Fruit fly (Drosophila melanogaster): Measurements from ENCODE around the gene Sh3beta.

Gene Sh3beta

DNA sequence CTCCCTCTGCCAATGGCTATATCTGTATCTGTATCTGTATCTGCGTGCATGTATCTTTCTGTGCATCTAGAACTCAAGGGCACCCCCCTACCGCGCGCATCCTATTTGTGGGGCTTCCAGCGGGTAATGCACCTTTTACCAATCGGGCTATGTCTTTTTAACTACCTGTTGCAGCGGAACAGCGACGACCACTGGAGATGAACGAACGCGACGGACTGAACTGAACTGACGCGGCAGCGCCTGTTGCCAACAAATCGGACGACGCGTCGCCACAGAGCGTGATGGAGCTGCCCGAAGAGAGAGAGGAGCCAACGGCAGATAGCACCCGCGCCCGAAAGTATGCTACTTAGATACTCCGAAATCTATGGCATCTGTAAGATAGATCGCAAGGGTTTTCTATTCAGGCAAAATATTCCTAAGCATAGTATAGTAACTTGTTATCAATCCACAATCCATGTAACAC, 24.1 kb downstream of the Sh3beta start, which contains the start of gene Cln7 (continued):
- TF ChIP-seq Trl (optimal IDR thresholded peaks at IDR 0.05) (peak; percentile 62 to 70), Trl (GFP tag; optimal IDR thresholded peaks at IDR 0.05) (peak; percentile 19), chm (GFP tag; IDR thresholded peaks at IDR 0.05) (peak; percentile 79), grn (GFP tag; optimal IDR thresholded peaks at IDR 0.05) (peak; percentile 80), da (GFP tag; optimal IDR thresholded peaks at IDR 0.05) (peak; percentile 30), CG10654 (GFP tag; optimal IDR thresholded peaks at IDR 0.05) (no peak), scrt (GFP tag; optimal IDR thresholded peaks at IDR 0.05) (peak; percentile 35), Rfx (GFP tag; IDR thresholded peaks at IDR 0.05) (peak; percentile 55), Fer1 (GFP tag; optimal IDR thresholded peaks at IDR 0.05) (peak; percentile 72), CG12104 (GFP tag; optimal IDR thresholded peaks at IDR 0.05) (no peak), Drgx (GFP tag; IDR thresholded peaks at IDR 0.05) (peak; percentile 42; the same call in 1 of the 2 replicates), CG6791 (GFP tag; IDR thresholded peaks at IDR 0.05; ENCODE audit: partially characterized antibody) (peak; percentile 69; the same call in 2 of the 3 replicates), Hr39 (optimal IDR thresholded peaks at IDR 0.05) (no peak), CG42726 (GFP tag; IDR thresholded peaks at IDR 0.05; ENCODE audit: partially characterized antibody) (peak; percentile 38; the same call in 1 of the 2 replicates), sob (GFP tag; IDR thresholded peaks at IDR 0.05) (peak; percentile 35; the same call in 1 of the 2 replicates), otp (GFP tag; IDR thresholded peaks at IDR 0.05) (peak; percentile 59; the same call in 1 of the 3 replicates), CG10431 (GFP tag; optimal IDR thresholded peaks at IDR 0.05) (peak; percentile 21), CG1603 (tag; optimal IDR thresholded peaks at IDR 0.05) (peak; percentile 27), Nf-YB (GFP tag; optimal IDR thresholded peaks at IDR 0.05) (peak; percentile 70), CG6683 (GFP tag; optimal IDR thresholded peaks at IDR 0.05) (peak; percentile 2), Dll (GFP tag; IDR thresholded peaks at IDR 0.05; ENCODE audit: partially characterized antibody) (0 out of 4 replicates have a peak, but pooled peaks have one; percentile 24), CG11085 (GFP tag; IDR thresholded peaks at IDR 0.05) (peak; percentile 20; the same call in 1 of the 2 replicates), CG13424 (tag; optimal IDR thresholded peaks at IDR 0.05) (peak; percentile 20), wek (GFP tag; optimal IDR thresholded peaks at IDR 0.05) (peak; percentile 48)

- TF ChIP-seq CG34376 (GFP tag; optimal IDR thresholded peaks at IDR 0.05) (peak; percentile 77), sug (tag; optimal IDR thresholded peaks at IDR 0.05) (peak; percentile 38), CG34224 (GFP tag; IDR thresholded peaks at IDR 0.05; ENCODE audit: partially characterized antibody) (no peak), lab (GFP tag; optimal IDR thresholded peaks at IDR 0.05) (peak; percentile 8), exex (tag; optimal IDR thresholded peaks at IDR 0.05) (peak; percentile 96), Pdp1 (GFP tag; optimal IDR thresholded peaks at IDR 0.05) (peak in 1 of 2 experiments; percentile 24), mirr (GFP tag; optimal IDR thresholded peaks at IDR 0.05) (peak; percentile 91), CG15479 (GFP tag; optimal IDR thresholded peaks at IDR 0.05) (peak; percentile 69), CG18011 (GFP tag; optimal IDR thresholded peaks at IDR 0.05) (no peak), cwo (GFP tag; optimal IDR thresholded peaks at IDR 0.05) (peak; percentile 68), ato (GFP tag; IDR thresholded peaks at IDR 0.05; ENCODE audit: partially characterized antibody) (no peak), CG13296 (GFP tag; optimal IDR thresholded peaks at IDR 0.05) (peak; percentile 17)
Measured at dm6 chr3L:7344001-7344400, 25.1 kb downstream of the Sh3beta start.

- TF ChIP-seq pb (GFP tag; optimal IDR thresholded peaks at IDR 0.05): no peak
- TF ChIP-seq peb (GFP tag; IDR thresholded peaks at IDR 0.05): no peak
- no peak for TF ChIP-seq sob (GFP tag; IDR thresholded peaks at IDR 0.05)
- peak; percentile 4 for TF ChIP-seq Fer1 (GFP tag; optimal IDR thresholded peaks at IDR 0.05)
- no peak for TF ChIP-seq az2 (GFP tag; optimal IDR thresholded peaks at IDR 0.05)
- TF ChIP-seq pros (GFP tag; optimal IDR thresholded peaks at IDR 0.05): no peak
- peak; percentile 26 for TF ChIP-seq trem (tag; optimal IDR thresholded peaks at IDR 0.05)
- TF ChIP-seq CG2129 (GFP tag; IDR thresholded peaks at IDR 0.05; ENCODE audit: partially characterized antibody): no peak
- no peak for TF ChIP-seq fd96Cb (tag; optimal IDR thresholded peaks at IDR 0.05)
- no peak for TF ChIP-seq tll (GFP tag; optimal IDR thresholded peaks at IDR 0.05)
- no peak for TF ChIP-seq CG10274 (GFP tag; optimal IDR thresholded peaks at IDR 0.05)
- TF ChIP-seq Dll (GFP tag; IDR thresholded peaks at IDR 0.05; ENCODE audit: partially characterized antibody): no peak
- peak; percentile 64 for TF ChIP-seq CG14710 (tag; optimal IDR thresholded peaks at IDR 0.05)
- peak; percentile 30 for TF ChIP-seq CG30020 (tag; optimal IDR thresholded peaks at IDR 0.05)
- no peak for TF ChIP-seq ssp (GFP tag; IDR thresholded peaks at IDR 0.05)
Measured at dm6 chr3L:7339216-7339742, 29.8 kb downstream of the Sh3beta start, which contains the start of the genes lark and eco. Gene lark, plus strand, starts transcription at chr3L:7339266. Gene eco, minus strand, starts transcription at chr3L:7339340.
